Fruit fly (Drosophila melanogaster) whole organism, pupa: Measurements from ENCODE around the gene VhaAC39-1.

Experiments used
- CG8301 ChIP-seq: fragments of 200-800 bp; sonication (Bioruptor generic); optimal IDR thresholded peaks from 2 replicates; lab custom pipeline; 2018; ENCODE audit warnings: missing biosample characterization, mild to moderate bottlenecking, missing genetic modification characterization
- Ets98B ChIP-seq: fragments of 200-800 bp; sonication (Bioruptor generic); IDR thresholded peaks from 2 replicates; pipeline ENCODE4 v1.3.6; 2022; ENCODE audit warnings: missing biosample characterization, missing genetic modification characterization

- TF ChIP-seq Ets98B (GFP tag; lab: Robert Waterston, UW) (no peak), CG8301 (no peak)
These were observed 5.6 kb upstream of the VhaAC39-1 start for dm6 chrX:3874949-3875348.
